Fruit fly (Drosophila melanogaster): ENCODE data around the gene CG32170.

The CG32170 gene

dm6 chr3L:16876785-16877468 is at the start of gene CG32170:
CG32170 (plus strand) TSS chr3L:16877309.
- TF ChIP-seq ttk (optimal IDR thresholded peaks at IDR 0.05) (no peak), Myc (optimal IDR thresholded peaks at IDR 0.05) (no peak), Sin3A (optimal IDR thresholded peaks at IDR 0.05) (no peak), psq (optimal IDR thresholded peaks at IDR 0.05) (no peak), insv (optimal IDR thresholded peaks at IDR 0.05) (no peak), h (optimal IDR thresholded peaks at IDR 0.05) (no peak)

- TF ChIP-seq Sin3A (optimal IDR thresholded peaks at IDR 0.05) (no peak), insv (optimal IDR thresholded peaks at IDR 0.05) (no peak), h (optimal IDR thresholded peaks at IDR 0.05) (no peak), psq (optimal IDR thresholded peaks at IDR 0.05) (no peak), ttk (optimal IDR thresholded peaks at IDR 0.05) (no peak), Myc (optimal IDR thresholded peaks at IDR 0.05) (no peak)
Observed at dm6 chr3L:16828967-16829366, 48.1 kb upstream of the CG32170 start, which contains the start of gene CG13024. CG13024 (minus strand) TSS chr3L:16829074.

- TF ChIP-seq ttk (optimal IDR thresholded peaks at IDR 0.05) (no peak), h (optimal IDR thresholded peaks at IDR 0.05) (no peak), Sin3A (optimal IDR thresholded peaks at IDR 0.05) (no peak), insv (optimal IDR thresholded peaks at IDR 0.05) (no peak), Myc (optimal IDR thresholded peaks at IDR 0.05) (no peak), psq (optimal IDR thresholded peaks at IDR 0.05) (no peak)
Observed at dm6 chr3L:16829983-16830382, 47.1 kb upstream of the CG32170 start.

- no peak for TF ChIP-seq Myc (optimal IDR thresholded peaks at IDR 0.05)
- no peak for TF ChIP-seq psq (optimal IDR thresholded peaks at IDR 0.05)
- no peak for TF ChIP-seq insv (optimal IDR thresholded peaks at IDR 0.05)
- TF ChIP-seq ttk (optimal IDR thresholded peaks at IDR 0.05): no peak
- TF ChIP-seq Sin3A (optimal IDR thresholded peaks at IDR 0.05): no peak
- no peak for TF ChIP-seq h (optimal IDR thresholded peaks at IDR 0.05)
Observed at dm6 chr3L:16836732-16837131, 40.4 kb upstream of the CG32170 start.

dm6 chr3L:16840540-16840939 is 36.6 kb upstream of the CG32170 start:
- TF ChIP-seq psq (optimal IDR thresholded peaks at IDR 0.05) (no peak), ttk (optimal IDR thresholded peaks at IDR 0.05) (no peak), Myc (optimal IDR thresholded peaks at IDR 0.05) (no peak), Sin3A (optimal IDR thresholded peaks at IDR 0.05) (no peak), h (optimal IDR thresholded peaks at IDR 0.05) (no peak), insv (optimal IDR thresholded peaks at IDR 0.05) (no peak)

- TF ChIP-seq h (optimal IDR thresholded peaks at IDR 0.05): no peak
- no peak for TF ChIP-seq ttk (optimal IDR thresholded peaks at IDR 0.05)
- TF ChIP-seq insv (optimal IDR thresholded peaks at IDR 0.05): no peak
- no peak for TF ChIP-seq Sin3A (optimal IDR thresholded peaks at IDR 0.05)
- no peak for TF ChIP-seq Myc (optimal IDR thresholded peaks at IDR 0.05)
- TF ChIP-seq psq (optimal IDR thresholded peaks at IDR 0.05): no peak
Observed at dm6 chr3L:16842087-16842567, 35.0 kb upstream of the CG32170 start, which contains the start of gene TSG101. TSG101 (plus strand) TSS chr3L:16842294.

dm6 chr3L:16842952-16843351 is 34.2 kb upstream of the CG32170 start:
- TF ChIP-seq Sin3A (optimal IDR thresholded peaks at IDR 0.05): no peak
- no peak for TF ChIP-seq Myc (optimal IDR thresholded peaks at IDR 0.05)
- no peak for TF ChIP-seq insv (optimal IDR thresholded peaks at IDR 0.05)
- TF ChIP-seq h (optimal IDR thresholded peaks at IDR 0.05): no peak
- TF ChIP-seq psq (optimal IDR thresholded peaks at IDR 0.05): no peak
- no peak for TF ChIP-seq ttk (optimal IDR thresholded peaks at IDR 0.05)

dm6 chr3L:16844920-16845573 is 32.1 kb upstream of the CG32170 start, which contains the start of the genes kud and Zcchc7:
kud (minus strand) TSS chr3L:16844991.
Zcchc7 (plus strand) TSS chr3L:16845386.
- TF ChIP-seq insv (optimal IDR thresholded peaks at IDR 0.05): no peak
- no peak for TF ChIP-seq Sin3A (optimal IDR thresholded peaks at IDR 0.05)
- no peak for TF ChIP-seq psq (optimal IDR thresholded peaks at IDR 0.05)
- no peak for TF ChIP-seq Myc (optimal IDR thresholded peaks at IDR 0.05)
- no peak for TF ChIP-seq ttk (optimal IDR thresholded peaks at IDR 0.05)
- TF ChIP-seq h (optimal IDR thresholded peaks at IDR 0.05): no peak

- no peak for TF ChIP-seq h (optimal IDR thresholded peaks at IDR 0.05)
- no peak for TF ChIP-seq insv (optimal IDR thresholded peaks at IDR 0.05)
- no peak for TF ChIP-seq Myc (optimal IDR thresholded peaks at IDR 0.05)
- TF ChIP-seq Sin3A (optimal IDR thresholded peaks at IDR 0.05): no peak
Observed at dm6 chr3L:16845607-16846277, 31.4 kb upstream of the CG32170 start, which contains the start of gene CG32161. CG32161 (plus strand) TSS chr3L:16846227.

dm6 chr3L:16851566-16851965 is 25.5 kb upstream of the CG32170 start:
- no peak for TF ChIP-seq Myc (optimal IDR thresholded peaks at IDR 0.05)
- no peak for TF ChIP-seq psq (optimal IDR thresholded peaks at IDR 0.05)
- TF ChIP-seq h (optimal IDR thresholded peaks at IDR 0.05): no peak
- no peak for TF ChIP-seq insv (optimal IDR thresholded peaks at IDR 0.05)
- no peak for TF ChIP-seq Sin3A (optimal IDR thresholded peaks at IDR 0.05)
- no peak for TF ChIP-seq ttk (optimal IDR thresholded peaks at IDR 0.05)

dm6 chr3L:16853533-16854386 is 23.3 kb upstream of the CG32170 start, which contains the start of gene sina:
sina (plus strand) TSS chr3L:16853751.
- TF ChIP-seq Myc (optimal IDR thresholded peaks at IDR 0.05): no peak
- TF ChIP-seq Sin3A (optimal IDR thresholded peaks at IDR 0.05): no peak
- TF ChIP-seq insv (optimal IDR thresholded peaks at IDR 0.05): no peak
- TF ChIP-seq ttk (optimal IDR thresholded peaks at IDR 0.05): no peak
- TF ChIP-seq psq (optimal IDR thresholded peaks at IDR 0.05): no peak

All from Kc167 (cell line).